Worm (Caenorhabditis elegans): Measurements from ENCODE around the gene H20E11.1.

Gene H20E11.1

ce11 chrIV:6833617-6834016, 3.7 kb downstream of the H20E11.1 start:
- TF ChIP-seq pes-1 (GFP tag; IDR thresholded peaks at IDR 0.05), result no peak
- TF ChIP-seq B0310.2 (tag; optimal IDR thresholded peaks at IDR 0.05), result no peak
- no peak for TF ChIP-seq F13C5.2 (tag; optimal IDR thresholded peaks at IDR 0.05)
- TF ChIP-seq ceh-36 (tag; optimal IDR thresholded peaks at IDR 0.05), result no peak
- TF ChIP-seq ets-7 (tag; optimal IDR thresholded peaks at IDR 0.05), result no peak
- TF ChIP-seq sea-1 (GFP tag; conservative IDR thresholded peaks at IDR 0.05), result no peak
- TF ChIP-seq ama-1 (optimal IDR thresholded peaks at IDR 0.05), result no peak

ce11 chrIV:6834705-6835104, 4.8 kb downstream of the H20E11.1 start:
- no peak for TF ChIP-seq aly-1 (tag; optimal IDR thresholded peaks at IDR 0.05)
- TF ChIP-seq flt-1 (GFP tag; IDR thresholded peaks at IDR 0.05), result no peak
- TF ChIP-seq pes-1 (GFP tag; IDR thresholded peaks at IDR 0.05), result no peak
- TF ChIP-seq tra-4 (tag; optimal IDR thresholded peaks at IDR 0.05), result no peak
- TF ChIP-seq hnd-1 (tag; optimal IDR thresholded peaks at IDR 0.05), result no peak
- no peak for TF ChIP-seq ceh-13 (GFP tag; optimal IDR thresholded peaks at IDR 0.05)
- TF ChIP-seq sea-1 (GFP tag; conservative IDR thresholded peaks at IDR 0.05), result no peak

ce11 chrIV:6836769-6837168, 6.8 kb downstream of the H20E11.1 start:
- no peak for TF ChIP-seq ama-1 (optimal IDR thresholded peaks at IDR 0.05)
- no peak for TF ChIP-seq hmg-4 (GFP tag; optimal IDR thresholded peaks at IDR 0.05)
- TF ChIP-seq scrt-1 (GFP tag; IDR thresholded peaks at IDR 0.05), result no peak
- no peak for TF ChIP-seq hnd-1 (tag; optimal IDR thresholded peaks at IDR 0.05)
- TF ChIP-seq hmbx-1 (tag; optimal IDR thresholded peaks at IDR 0.05), result no peak
- no peak for TF ChIP-seq ceh-13 (GFP tag; optimal IDR thresholded peaks at IDR 0.05)
- no peak for TF ChIP-seq sea-1 (GFP tag; conservative IDR thresholded peaks at IDR 0.05)
- no peak for TF ChIP-seq pes-1 (GFP tag; IDR thresholded peaks at IDR 0.05)
- TF ChIP-seq F13C5.2 (tag; optimal IDR thresholded peaks at IDR 0.05), result no peak
- TF ChIP-seq B0310.2 (tag; optimal IDR thresholded peaks at IDR 0.05), result no peak
- TF ChIP-seq tra-4 (tag; optimal IDR thresholded peaks at IDR 0.05), result no peak
- no peak for TF ChIP-seq tbx-11 (GFP tag; IDR thresholded peaks at IDR 0.05)
- TF ChIP-seq ets-7 (tag; optimal IDR thresholded peaks at IDR 0.05), result no peak
- no peak for TF ChIP-seq aly-1 (tag; optimal IDR thresholded peaks at IDR 0.05)
- no peak for TF ChIP-seq flt-1 (GFP tag; IDR thresholded peaks at IDR 0.05)
- no peak for TF ChIP-seq tbx-37 (GFP tag; conservative IDR thresholded peaks at IDR 0.05)
- no peak for TF ChIP-seq ceh-36 (tag; optimal IDR thresholded peaks at IDR 0.05)

ce11 chrIV:6839091-6839522, 9.2 kb downstream of the H20E11.1 start:
- no peak for TF ChIP-seq scrt-1 (GFP tag; IDR thresholded peaks at IDR 0.05)
- TF ChIP-seq flt-1 (GFP tag; IDR thresholded peaks at IDR 0.05), result no peak
- no peak for TF ChIP-seq tbx-37 (GFP tag; conservative IDR thresholded peaks at IDR 0.05)
- no peak for TF ChIP-seq tbx-11 (GFP tag; IDR thresholded peaks at IDR 0.05)
- TF ChIP-seq aly-1 (tag; optimal IDR thresholded peaks at IDR 0.05), result no peak

ce11 chrIV:6841562-6842282, 11.8 kb downstream of the H20E11.1 start:
- TF ChIP-seq ets-7 (tag; optimal IDR thresholded peaks at IDR 0.05), result no peak
- TF ChIP-seq B0310.2 (tag; optimal IDR thresholded peaks at IDR 0.05), result no peak
- TF ChIP-seq tbx-11 (GFP tag; IDR thresholded peaks at IDR 0.05), result no peak
- TF ChIP-seq ceh-36 (tag; optimal IDR thresholded peaks at IDR 0.05), result no peak
- TF ChIP-seq scrt-1 (GFP tag; IDR thresholded peaks at IDR 0.05), result no peak
- TF ChIP-seq hmg-4 (GFP tag; optimal IDR thresholded peaks at IDR 0.05), result no peak
- TF ChIP-seq aly-1 (tag; optimal IDR thresholded peaks at IDR 0.05), result no peak
- no peak for TF ChIP-seq tra-4 (tag; optimal IDR thresholded peaks at IDR 0.05)
- TF ChIP-seq sea-1 (GFP tag; conservative IDR thresholded peaks at IDR 0.05), result no peak
- no peak for TF ChIP-seq ama-1 (optimal IDR thresholded peaks at IDR 0.05)
- TF ChIP-seq ceh-13 (GFP tag; optimal IDR thresholded peaks at IDR 0.05), result no peak
- TF ChIP-seq hmbx-1 (tag; optimal IDR thresholded peaks at IDR 0.05), result no peak
- TF ChIP-seq flt-1 (GFP tag; IDR thresholded peaks at IDR 0.05), result no peak
- no peak for TF ChIP-seq tbx-37 (GFP tag; conservative IDR thresholded peaks at IDR 0.05)
- TF ChIP-seq F13C5.2 (tag; optimal IDR thresholded peaks at IDR 0.05), result no peak
- TF ChIP-seq hnd-1 (tag; optimal IDR thresholded peaks at IDR 0.05), result no peak

ce11 chrIV:6842470-6843008, 12.6 kb downstream of the H20E11.1 start, which contains the start of gene lip-1:
TSS of gene lip-1 (plus strand) at chrIV:6842958.
- no peak for TF ChIP-seq sea-1 (GFP tag; conservative IDR thresholded peaks at IDR 0.05)
- TF ChIP-seq ets-7 (tag; optimal IDR thresholded peaks at IDR 0.05), result no peak
- no peak for TF ChIP-seq aly-1 (tag; optimal IDR thresholded peaks at IDR 0.05)
- TF ChIP-seq hmbx-1 (tag; optimal IDR thresholded peaks at IDR 0.05), result no peak
- TF ChIP-seq B0310.2 (tag; optimal IDR thresholded peaks at IDR 0.05), result no peak
- TF ChIP-seq hmg-4 (GFP tag; optimal IDR thresholded peaks at IDR 0.05), result no peak
- no peak for TF ChIP-seq pes-1 (GFP tag; IDR thresholded peaks at IDR 0.05)
- TF ChIP-seq ceh-13 (GFP tag; optimal IDR thresholded peaks at IDR 0.05), result no peak
- no peak for TF ChIP-seq scrt-1 (GFP tag; IDR thresholded peaks at IDR 0.05)
- TF ChIP-seq tbx-37 (GFP tag; conservative IDR thresholded peaks at IDR 0.05), result no peak
- TF ChIP-seq tbx-11 (GFP tag; IDR thresholded peaks at IDR 0.05), result no peak
- no peak for TF ChIP-seq ceh-36 (tag; optimal IDR thresholded peaks at IDR 0.05)
- TF ChIP-seq F13C5.2 (tag; optimal IDR thresholded peaks at IDR 0.05), result no peak
- TF ChIP-seq ama-1 (optimal IDR thresholded peaks at IDR 0.05), result no peak
- no peak for TF ChIP-seq hnd-1 (tag; optimal IDR thresholded peaks at IDR 0.05)
- TF ChIP-seq flt-1 (GFP tag; IDR thresholded peaks at IDR 0.05), result no peak
- TF ChIP-seq tra-4 (tag; optimal IDR thresholded peaks at IDR 0.05), result no peak

ce11 chrIV:6852727-6853126, 22.8 kb downstream of the H20E11.1 start:
- TF ChIP-seq hnd-1 (tag; optimal IDR thresholded peaks at IDR 0.05), result no peak
- no peak for TF ChIP-seq ama-1 (optimal IDR thresholded peaks at IDR 0.05)
- no peak for TF ChIP-seq ceh-13 (GFP tag; optimal IDR thresholded peaks at IDR 0.05)
- TF ChIP-seq F13C5.2 (tag; optimal IDR thresholded peaks at IDR 0.05), result no peak
- no peak for TF ChIP-seq hmg-4 (GFP tag; optimal IDR thresholded peaks at IDR 0.05)
- no peak for TF ChIP-seq ceh-36 (tag; optimal IDR thresholded peaks at IDR 0.05)
- TF ChIP-seq ets-7 (tag; optimal IDR thresholded peaks at IDR 0.05), result no peak
- no peak for TF ChIP-seq tra-4 (tag; optimal IDR thresholded peaks at IDR 0.05)
- no peak for TF ChIP-seq pes-1 (GFP tag; IDR thresholded peaks at IDR 0.05)

Data from whole organism, early embryonic.